Worm (Caenorhabditis elegans): ENCODE measurements around the gene T08D10.4.

ce11 chrX:11931559-11931958 lies 21.6 kb downstream of the T08D10.4 start, which contains the start of gene dot-1.4:
- TF ChIP-seq tab-1 (GFP tag; IDR thresholded peaks at IDR 0.05) (no peak), ref-1 (GFP tag; conservative IDR thresholded peaks at IDR 0.05) (no peak), klf-2 (GFP tag; conservative IDR thresholded peaks at IDR 0.05) (no peak), flt-1 (GFP tag; IDR thresholded peaks at IDR 0.05) (no peak), T22C8.4 (GFP tag; IDR thresholded peaks at IDR 0.05) (no peak), med-1 (GFP tag; optimal IDR thresholded peaks at IDR 0.05; ENCODE audit: insufficient read depth) (no peak), ztf-23 (GFP tag; IDR thresholded peaks at IDR 0.05) (no peak), ztf-29 (GFP tag; IDR thresholded peaks at IDR 0.05) (no peak)

All from whole organism, midembryonic.